Fruit fly (Drosophila melanogaster) whole organism, embryonic: ENCODE measurements around the gene CG4957.

Experiments
- BEAF-32 ChIP-seq: fragments of 200-800 bp; sonication (Bioruptor generic); optimal IDR thresholded peaks from 3 replicates; lab custom pipeline; 2017; ENCODE audit warnings: missing biosample characterization, missing genetic modification characterization, mild to moderate bottlenecking, moderate library complexity, missing genetic modification reagents
- CG10267 ChIP-seq: fragments of 200-800 bp; sonication (Bioruptor generic); optimal IDR thresholded peaks from 2 replicates; lab custom pipeline; 2018; ENCODE audit warnings: missing biosample characterization, mild to moderate bottlenecking, missing genetic modification characterization, moderate library complexity
- CG10462 ChIP-seq: fragments of 200-800 bp; sonication (Bioruptor generic); optimal IDR thresholded peaks from 2 replicates; lab custom pipeline; 2016; ENCODE audit warnings: missing biosample characterization, missing genetic modification characterization
- CG11398 ChIP-seq: fragments of 200-800 bp; sonication (Bioruptor generic); optimal IDR thresholded peaks from 2 replicates; lab custom pipeline; 2016; ENCODE audit warnings: missing biosample characterization, missing genetic modification characterization
- CG11456 ChIP-seq: fragments of 200-800 bp; sonication (Bioruptor generic); IDR thresholded peaks from 3 replicates; pipeline ENCODE4 v1.3.6; 2022; ENCODE audit warnings: missing biosample characterization, missing genetic modification characterization
- CG16779 ChIP-seq: fragments of 200-800 bp; sonication (Bioruptor generic); IDR thresholded peaks from 2 replicates; pipeline ENCODE4 v1.3.6; 2022; ENCODE audit warnings: missing biosample characterization, missing genetic modification characterization
- CG16863 ChIP-seq: fragments of 200-800 bp; sonication (Bioruptor generic); optimal IDR thresholded peaks from 3 replicates; lab custom pipeline; 2016; ENCODE audit warnings: missing biosample characterization, missing genetic modification characterization
- CG2875 ChIP-seq: fragments of 200-800 bp; sonication (Bioruptor generic); optimal IDR thresholded peaks from 2 replicates; lab custom pipeline; 2017; ENCODE audit warnings: missing biosample characterization, mild to moderate bottlenecking, missing genetic modification characterization, missing genetic modification reagents
- CG32532 ChIP-seq: fragments of 200-800 bp; sonication (Bioruptor generic); IDR thresholded peaks from 2 replicates; pipeline ENCODE4 v1.3.6; 2022; ENCODE audit warnings: missing biosample characterization, missing genetic modification characterization
- CG3407 ChIP-seq: fragments of 200-800 bp; sonication (Bioruptor generic); optimal IDR thresholded peaks from 2 replicates; lab custom pipeline; 2018; ENCODE audit warnings: missing biosample characterization, mild to moderate bottlenecking, missing genetic modification characterization
- CG3847 ChIP-seq: fragments of 200-800 bp; sonication (Bioruptor generic); IDR thresholded peaks from 2 replicates; pipeline ENCODE4 v1.3.6; 2022; ENCODE audit warnings: missing biosample characterization, missing genetic modification characterization
- CG4404 ChIP-seq: fragments of 200-800 bp; sonication (Bioruptor generic); IDR thresholded peaks from 2 replicates; pipeline ENCODE4 v1.3.6; 2022; ENCODE audit warnings: missing biosample characterization, missing genetic modification characterization
- CG4854 ChIP-seq: fragments of 200-800 bp; sonication (Bioruptor generic); optimal IDR thresholded peaks from 2 replicates; lab custom pipeline; 2016; ENCODE audit warnings: missing biosample characterization, missing genetic modification characterization, inconsistent platforms
- CG5245 ChIP-seq: fragments of 200-800 bp; sonication (Bioruptor generic); optimal IDR thresholded peaks from 3 replicates; lab custom pipeline; 2016; ENCODE audit warnings: missing biosample characterization, missing genetic modification characterization
- CG9727 ChIP-seq: fragments of 200-800 bp; sonication (Bioruptor generic); optimal IDR thresholded peaks from 3 replicates; lab custom pipeline; 2017; ENCODE audit warnings: missing biosample characterization, mild to moderate bottlenecking, missing genetic modification characterization
- CoRest ChIP-seq: fragments of 200-800 bp; sonication (Bioruptor generic); optimal IDR thresholded peaks from 3 replicates; lab custom pipeline; 2018; ENCODE audit warnings: missing biosample characterization, mild to moderate bottlenecking, missing genetic modification characterization, moderate library complexity
- Dad ChIP-seq: fragments of 200-800 bp; sonication (Bioruptor generic); optimal IDR thresholded peaks from 3 replicates; lab custom pipeline; 2016; ENCODE audit warnings: missing biosample characterization, missing genetic modification characterization
- Deaf1 ChIP-seq: fragments of 200-800 bp; optimal IDR thresholded peaks from 3 replicates; lab custom pipeline; 2019; ENCODE audit warnings: missing biosample characterization, mild to moderate bottlenecking, missing genetic modification characterization, moderate library complexity
- E2f2 ChIP-seq: fragments of 200-800 bp; sonication (Bioruptor generic); IDR thresholded peaks from 2 replicates; pipeline ENCODE4 v1.3.6; 2022; ENCODE audit warnings: missing biosample characterization, missing genetic modification characterization
- Hmr ChIP-seq: fragments of 200-800 bp; sonication (Bioruptor generic); optimal IDR thresholded peaks from 3 replicates; lab custom pipeline; 2017; ENCODE audit warnings: mild to moderate bottlenecking, missing biosample characterization, missing genetic modification reagents, missing genetic modification characterization
- Jarid2 ChIP-seq: fragments of 200-800 bp; sonication (Bioruptor generic); optimal IDR thresholded peaks from 3 replicates; lab custom pipeline; 2017; ENCODE audit warnings: mild to moderate bottlenecking, missing biosample characterization, missing genetic modification reagents, missing genetic modification characterization
- Nf-YC ChIP-seq: fragments of 200-800 bp; optimal IDR thresholded peaks from 3 replicates; lab custom pipeline; 2019; ENCODE audit warnings: missing biosample characterization, mild to moderate bottlenecking, missing genetic modification characterization, moderate library complexity
- Oaz ChIP-seq: fragments of 200-800 bp; sonication (Bioruptor generic); IDR thresholded peaks from 2 replicates; pipeline ENCODE4 v1.3.6; 2022; ENCODE audit warnings: missing biosample characterization, missing genetic modification characterization
- Poxn ChIP-seq: fragments of 200-800 bp; sonication (Bioruptor generic); IDR thresholded peaks from 2 replicates; pipeline ENCODE4 v1.3.6; 2022; ENCODE audit warnings: missing biosample characterization, missing genetic modification characterization
- Stat92E ChIP-seq, 3 experiments: fragments of >200 bp in 2 of 3; fragments of 200-800 bp in 1 of 3; sonication (Bioruptor generic) in 1 of 3; optimal IDR thresholded peaks; 2 replicates each; lab custom pipeline; 2017 to 2019; ENCODE audit warnings: missing biosample characterization in 3 of 3, missing genetic modification characterization in 3 of 3, mild to moderate bottlenecking in 1 of 3, moderate library complexity in 1 of 3
- Tbp ChIP-seq: fragments of >200 bp; optimal IDR thresholded peaks from 2 replicates; lab custom pipeline; 2018; ENCODE audit warnings: missing biosample characterization, missing genetic modification characterization
- Trl ChIP-seq, 3 experiments: fragments of >200 bp in 2 of 3; fragments of 200-800 bp in 1 of 3; sonication (Bioruptor generic) in 1 of 3; optimal IDR thresholded peaks; 2 replicates in 1 of 3; 3 replicates in 2 of 3; lab custom pipeline; 2016 to 2017; ENCODE audit warnings: missing biosample characterization in 1 of 3, missing genetic modification characterization in 1 of 3
- Vsx1 ChIP-seq: fragments of 200-800 bp; sonication (Bioruptor generic); optimal IDR thresholded peaks from 2 replicates; lab custom pipeline; 2017; ENCODE audit warnings: missing biosample characterization, mild to moderate bottlenecking, missing genetic modification characterization, missing genetic modification reagents
- YL-1 ChIP-seq: fragments of 200-800 bp; sonication (Bioruptor generic); optimal IDR thresholded peaks from 3 replicates; lab custom pipeline; 2017; ENCODE audit warnings: missing biosample characterization, mild to moderate bottlenecking, missing genetic modification characterization
- ab ChIP-seq: fragments of 200-800 bp; sonication (Bioruptor generic); optimal IDR thresholded peaks from 2 replicates; lab custom pipeline; 2016; ENCODE audit warnings: missing biosample characterization, missing genetic modification characterization
- bab2 ChIP-seq: fragments of 200-800 bp; sonication (Bioruptor generic); optimal IDR thresholded peaks from 2 replicates; lab custom pipeline; 2016; ENCODE audit warnings: missing biosample characterization, missing genetic modification characterization
- caup ChIP-seq: fragments of 200-800 bp; sonication (Bioruptor generic); optimal IDR thresholded peaks from 3 replicates; lab custom pipeline; 2017; ENCODE audit warnings: missing biosample characterization, mild to moderate bottlenecking, missing genetic modification characterization, moderate library complexity; ENCODE audit not compliant: severe bottlenecking
- croc ChIP-seq: fragments of 200-800 bp; sonication (Bioruptor generic); conservative IDR thresholded peaks from 3 replicates; pipeline ENCODE4 v1.3.6; 2022; ENCODE audit warnings: missing biosample characterization, missing genetic modification characterization
- en ChIP-seq: fragments of 200-800 bp; sonication (Bioruptor generic); optimal IDR thresholded peaks from 2 replicates; lab custom pipeline; 2016; ENCODE audit warnings: missing biosample characterization, missing genetic modification characterization
- gcm ChIP-seq: fragments of 200-800 bp; sonication (Bioruptor generic); optimal IDR thresholded peaks from 2 replicates; lab custom pipeline; 2019; ENCODE audit warnings: missing biosample characterization, mild to moderate bottlenecking, missing genetic modification characterization, moderate library complexity
- gcm2 ChIP-seq: fragments of 200-800 bp; sonication (Bioruptor generic); optimal IDR thresholded peaks from 2 replicates; lab custom pipeline; 2016; ENCODE audit warnings: missing biosample characterization, missing genetic modification characterization
- gfzf ChIP-seq: fragments of 200-800 bp; sonication (Bioruptor generic); optimal IDR thresholded peaks from 2 replicates; lab custom pipeline; 2016; ENCODE audit warnings: missing biosample characterization, mild to moderate bottlenecking, missing genetic modification characterization, moderate library complexity
- gro ChIP-seq: fragments of 200-800 bp; sonication (Bioruptor generic); optimal IDR thresholded peaks from 2 replicates; lab custom pipeline; 2016; ENCODE audit warnings: missing biosample characterization, missing genetic modification characterization
- jumu ChIP-seq: fragments of 200-800 bp; sonication (Bioruptor generic); optimal IDR thresholded peaks from 3 replicates; lab custom pipeline; 2016; ENCODE audit warnings: missing biosample characterization, missing genetic modification characterization
- pho ChIP-seq: fragments of 200-800 bp; sonication (Bioruptor generic); optimal IDR thresholded peaks from 2 replicates; lab custom pipeline; 2016; ENCODE audit warnings: missing biosample characterization, missing genetic modification characterization
- phol ChIP-seq: fragments of 200-800 bp; sonication (Bioruptor generic); optimal IDR thresholded peaks from 3 replicates; lab custom pipeline; 2018; ENCODE audit warnings: missing biosample characterization, mild to moderate bottlenecking, missing genetic modification characterization, moderate library complexity
- prd ChIP-seq, 3 experiments: fragments of >200 bp in 2 of 3; fragments of 200-800 bp in 1 of 3; sonication (Bioruptor generic) in 1 of 3; optimal IDR thresholded peaks in 2 of 3; IDR thresholded peaks in 1 of 3; 2 replicates in 2 of 3; 3 replicates in 1 of 3; pipeline versions ENCODE4 v1.3.6 to Lab custom; 2017 to 2022; ENCODE audit warnings: missing biosample characterization in 1 of 3, missing genetic modification characterization in 1 of 3
- sc ChIP-seq, 3 experiments: fragments of >200 bp in 2 of 3; fragments of 200-800 bp in 1 of 3; sonication (Bioruptor generic) in 1 of 3; optimal IDR thresholded peaks; 2 replicates in 2 of 3; 3 replicates in 1 of 3; lab custom pipeline; 2017; ENCODE audit warnings: mild to moderate bottlenecking in 1 of 3, missing biosample characterization in 1 of 3, missing genetic modification characterization in 1 of 3, missing genetic modification reagents in 1 of 3
- sim ChIP-seq: fragments of 200-800 bp; sonication (Bioruptor generic); IDR thresholded peaks from 2 replicates; pipeline ENCODE4 v1.3.6; 2022; ENCODE audit warnings: missing biosample characterization, missing genetic modification characterization
- tap ChIP-seq: fragments of 200-800 bp; optimal IDR thresholded peaks from 3 replicates; lab custom pipeline; 2019; ENCODE audit warnings: missing biosample characterization, mild to moderate bottlenecking, missing genetic modification characterization, moderate library complexity
- tup ChIP-seq: fragments of 200-800 bp; sonication (Bioruptor generic); optimal IDR thresholded peaks from 2 replicates; lab custom pipeline; 2016; ENCODE audit warnings: missing biosample characterization, mild to moderate bottlenecking, missing genetic modification characterization, moderate library complexity
- wek ChIP-seq: fragments of 200-800 bp; sonication (Bioruptor generic); optimal IDR thresholded peaks from 3 replicates; lab custom pipeline; 2018; ENCODE audit warnings: missing biosample characterization, mild to moderate bottlenecking, missing genetic modification characterization, moderate library complexity
- zf30C ChIP-seq: fragments of 200-800 bp; sonication (Bioruptor generic); optimal IDR thresholded peaks from 3 replicates; lab custom pipeline; 2018; ENCODE audit warnings: missing biosample characterization, mild to moderate bottlenecking, missing genetic modification characterization

CG4957 gene

DNA sequence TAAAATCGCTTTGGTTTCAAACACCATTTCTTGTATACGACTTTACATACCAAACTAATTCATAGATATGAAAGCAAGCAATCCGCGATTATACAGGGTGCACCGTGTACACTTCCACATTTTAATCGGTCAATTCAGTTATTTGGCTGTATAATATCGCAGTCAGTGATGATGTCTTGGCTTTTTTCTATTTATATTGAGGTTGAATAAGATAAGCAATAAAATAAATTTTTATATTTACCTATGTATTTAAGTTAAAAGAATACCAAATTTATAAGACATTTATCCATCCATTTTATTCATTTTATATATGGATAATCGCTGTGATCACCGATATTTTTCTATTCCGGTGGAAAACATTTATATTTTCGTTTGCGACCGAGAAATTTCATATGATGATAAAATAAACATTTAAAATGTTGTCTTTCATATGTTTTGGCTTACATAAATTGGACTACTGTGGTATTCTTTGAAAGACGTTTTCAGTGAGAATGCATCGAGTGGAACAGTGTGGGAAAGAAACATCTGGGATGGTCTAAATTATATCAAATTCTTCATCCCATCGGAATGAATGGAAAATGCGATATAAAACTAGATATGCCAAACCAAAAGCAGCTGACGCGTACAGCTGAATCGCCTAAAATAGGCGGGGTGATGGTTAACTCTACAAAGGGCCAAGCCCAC is 41.8 kb upstream of the CG4957 start, which contains the start of gene CG5708 (continued):
- TF ChIP-seq CG10462, result no peak
- TF ChIP-seq Jarid2, result no peak
- no peak for TF ChIP-seq Deaf1 (tag; lab: Kevin White, UChicago)
- no peak for TF ChIP-seq Tbp (GFP tag; lab: Kevin White, UChicago)
- no peak for TF ChIP-seq CG11456
- TF ChIP-seq caup (GFP tag; lab: Kevin White, UChicago), result peak; percentile 1
- no peak for TF ChIP-seq sim
- TF ChIP-seq wek (GFP tag; lab: Kevin White, UChicago), result no peak
- TF ChIP-seq Poxn (GFP tag; lab: Robert Waterston, UW), result no peak
- no peak for TF ChIP-seq gro
- no peak for TF ChIP-seq Hmr
- TF ChIP-seq CG11398 (GFP tag; lab: Kevin White, UChicago), result no peak
- TF ChIP-seq en (GFP tag; lab: Kevin White, UChicago), result no peak
- no peak for TF ChIP-seq prd (optimal IDR thresholded peaks at IDR 0.05; lab: Kevin White, UChicago)
- 0 out of 3 replicates have a peak, but pooled peaks have one; percentile 20 for TF ChIP-seq prd (GFP tag; IDR thresholded peaks at IDR 0.05; lab: Robert Waterston, UW)
- no peak for TF ChIP-seq Dad (GFP tag; lab: Kevin White, UChicago)
- TF ChIP-seq phol (tag; lab: Kevin White, UChicago), result peak; percentile 48
- TF ChIP-seq CG10267 (tag; lab: Kevin White, UChicago), result peak; percentile 25
- no peak for TF ChIP-seq zf30C (GFP tag; lab: Kevin White, UChicago)
- TF ChIP-seq CG4854 (GFP tag; lab: Kevin White, UChicago), result no peak
- TF ChIP-seq YL-1 (GFP tag; lab: Kevin White, UChicago), result no peak
- TF ChIP-seq Vsx1 (GFP tag; lab: Kevin White, UChicago), result no peak
- no peak for TF ChIP-seq tap (tag; lab: Kevin White, UChicago)
- no peak for TF ChIP-seq E2f2 (GFP tag; lab: Robert Waterston, UW)
- TF ChIP-seq CG2875 (GFP tag; lab: Kevin White, UChicago), result no peak
- TF ChIP-seq CG3847 (GFP tag; lab: Robert Waterston, UW), result no peak
- no peak for TF ChIP-seq jumu
- TF ChIP-seq croc (GFP tag; lab: Robert Waterston, UW), result no peak
- peak in 1 of 3 experiments; percentile 17 for TF ChIP-seq Stat92E (GFP tag; optimal IDR thresholded peaks at IDR 0.05; lab: Kevin White, UChicago)
- no peak for TF ChIP-seq ab (GFP tag; lab: Kevin White, UChicago)
- no peak for TF ChIP-seq sc (optimal IDR thresholded peaks at IDR 0.05; lab: Kevin White, UChicago)
- TF ChIP-seq sc (GFP tag; optimal IDR thresholded peaks at IDR 0.05; lab: Kevin White, UChicago), result no peak
- TF ChIP-seq CG4404, result no peak
- TF ChIP-seq CG32532 (GFP tag; lab: Robert Waterston, UW), result no peak
- peak; percentile 73 for TF ChIP-seq BEAF-32 (GFP tag; lab: Kevin White, UChicago)
- TF ChIP-seq CoRest (tag; lab: Kevin White, UChicago), result peak; percentile 35
- TF ChIP-seq CG16863 (GFP tag; lab: Kevin White, UChicago), result no peak
- TF ChIP-seq pho, result no peak
- no peak for TF ChIP-seq Trl (optimal IDR thresholded peaks at IDR 0.05; lab: Kevin White, UChicago)
- no peak for TF ChIP-seq Trl (GFP tag; optimal IDR thresholded peaks at IDR 0.05; lab: Kevin White, UChicago)
- TF ChIP-seq gcm2 (GFP tag; lab: Kevin White, UChicago), result no peak
- TF ChIP-seq gcm (GFP tag; lab: Kevin White, UChicago), result no peak
- no peak for TF ChIP-seq CG5245 (GFP tag; lab: Kevin White, UChicago)
- no peak for TF ChIP-seq CG16779 (GFP tag; lab: Robert Waterston, UW)
- no peak for TF ChIP-seq bab2 (GFP tag; lab: Kevin White, UChicago)
- no peak for TF ChIP-seq CG3407 (GFP tag; lab: Kevin White, UChicago)
- no peak for TF ChIP-seq CG9727 (GFP tag; lab: Kevin White, UChicago)
- no peak for TF ChIP-seq gfzf (GFP tag; lab: Kevin White, UChicago)
- no peak for TF ChIP-seq Oaz (GFP tag; lab: Robert Waterston, UW)
- no peak for TF ChIP-seq tup (GFP tag; lab: Kevin White, UChicago)
- TF ChIP-seq Nf-YC, result peak; percentile 47
